Worm (Caenorhabditis elegans) whole organism, young adult: ENCODE measurements around the gene C04H5.7.
A peak's percentile ranks its signal among the peaks of the same experiment; 100 is the strongest.

Experiments
- B0261.1 ChIP-seq: sonication (generic microtip); optimal IDR thresholded peaks from 2 replicates; lab custom pipeline; 2016; ENCODE audit warnings: mild to moderate bottlenecking, missing genetic modification characterization, moderate library complexity, missing compliant biosample characterization
- C17E4.6 ChIP-seq: fragments of 200-800 bp; sonication (Bioruptor generic); IDR thresholded peaks from 2 replicates; pipeline ENCODE4 v1.3.6; 2022; ENCODE audit warnings: missing genetic modification reagents, missing genetic modification characterization, missing compliant biosample characterization
- D2030.7 ChIP-seq: fragments of 200-800 bp; sonication (Bioruptor generic); IDR thresholded peaks from 2 replicates; pipeline ENCODE4 v1.3.6; 2022; ENCODE audit warnings: missing genetic modification reagents, missing genetic modification characterization, missing compliant biosample characterization
- F33H1.4 ChIP-seq: fragments of 200-800 bp; sonication (Bioruptor generic); IDR thresholded peaks from 2 replicates; pipeline ENCODE4 v1.3.6; 2022; ENCODE audit warnings: missing genetic modification reagents, missing genetic modification characterization, missing compliant biosample characterization
- F39B2.1 ChIP-seq: fragments of 200-800 bp; sonication (Bioruptor generic); IDR thresholded peaks from 2 replicates; pipeline ENCODE4 v1.3.6; 2022; ENCODE audit warnings: missing genetic modification reagents, missing genetic modification characterization, missing compliant biosample characterization
- F52B5.7 ChIP-seq: sonication (generic microtip); optimal IDR thresholded peaks from 2 replicates; lab custom pipeline; 2016; ENCODE audit warnings: mild to moderate bottlenecking, missing genetic modification characterization, missing compliant biosample characterization
- Y53G8AR.9 ChIP-seq: fragments of 200-800 bp; sonication (Bioruptor generic); conservative IDR thresholded peaks from 2 replicates; pipeline ENCODE4 v1.3.6; 2022; ENCODE audit warnings: missing genetic modification reagents, missing genetic modification characterization, missing compliant biosample characterization
- Y67H2A.10 ChIP-seq: fragments of 200-800 bp; sonication (Bioruptor generic); conservative IDR thresholded peaks from 2 replicates; pipeline ENCODE4 v1.3.6; 2022; ENCODE audit warnings: missing genetic modification reagents, missing genetic modification characterization, missing compliant biosample characterization
- Y79H2A.3 ChIP-seq: fragments of 200-800 bp; sonication (Bioruptor generic); conservative IDR thresholded peaks from 2 replicates; pipeline ENCODE4 v1.3.6; 2022; ENCODE audit warnings: missing genetic modification reagents, missing genetic modification characterization, missing compliant biosample characterization
- akir-1 ChIP-seq: fragments of 200-800 bp; sonication (Bioruptor generic); optimal IDR thresholded peaks from 2 replicates; lab custom pipeline; 2018; ENCODE audit warnings: mild to moderate bottlenecking, missing genetic modification characterization, moderate library complexity, missing compliant biosample characterization
- aptf-2 ChIP-seq: fragments of 200-800 bp; sonication (Bioruptor generic); conservative IDR thresholded peaks from 2 replicates; pipeline ENCODE4 v1.3.6; 2022; ENCODE audit warnings: missing genetic modification reagents, missing genetic modification characterization, missing compliant biosample characterization
- attf-5 ChIP-seq: fragments of 200-800 bp; sonication (Bioruptor generic); optimal IDR thresholded peaks from 2 replicates; lab custom pipeline; 2018; ENCODE audit warnings: mild to moderate bottlenecking, missing genetic modification characterization, missing compliant biosample characterization
- attf-6 ChIP-seq: fragments of 200-800 bp; sonication (Bioruptor generic); IDR thresholded peaks from 2 replicates; pipeline ENCODE4 v1.3.6; 2022; ENCODE audit warnings: missing genetic modification reagents, missing genetic modification characterization, missing compliant biosample characterization
- bed-2 ChIP-seq: fragments of 200-800 bp; sonication (Bioruptor generic); IDR thresholded peaks from 2 replicates; pipeline ENCODE4 v1.3.6; 2022; ENCODE audit warnings: missing genetic modification reagents, missing genetic modification characterization, missing compliant biosample characterization
- cebp-1 ChIP-seq, 2 experiments: fragments of 200-800 bp in 1 of 2; sonication (Bioruptor generic) in 1 of 2; sonication (generic microtip) in 1 of 2; IDR thresholded peaks in 1 of 2; optimal IDR thresholded peaks in 1 of 2; 2 replicates each; pipeline versions ENCODE4 v1.3.6 to Lab custom; 2017 to 2022; ENCODE audit warnings: missing compliant biosample characterization in 2 of 2, missing genetic modification characterization in 2 of 2, mild to moderate bottlenecking in 1 of 2, missing genetic modification reagents in 1 of 2, moderate library complexity in 1 of 2
- ceh-58 ChIP-seq: fragments of 200-800 bp; sonication (Bioruptor generic); IDR thresholded peaks from 2 replicates; pipeline ENCODE4 v1.3.6; 2022; ENCODE audit warnings: missing genetic modification characterization, missing compliant biosample characterization
- ceh-91 ChIP-seq: fragments of 200-800 bp; sonication (Bioruptor generic); IDR thresholded peaks from 2 replicates; pipeline ENCODE4 v1.3.6; 2022; ENCODE audit warnings: missing genetic modification reagents, missing genetic modification characterization, missing compliant biosample characterization
- dpl-1 ChIP-seq: fragments of 150-350 bp; optimal IDR thresholded peaks from 2 replicates; lab custom pipeline; 2014; ENCODE audit warnings: missing biosample characterization, missing genetic modification reagents, missing genetic modification characterization
- ekl-4 ChIP-seq: fragments of 200-800 bp; sonication (Bioruptor generic); IDR thresholded peaks from 2 replicates; pipeline ENCODE4 v1.3.6; 2022; ENCODE audit warnings: missing genetic modification reagents, missing genetic modification characterization, missing compliant biosample characterization
- hlh-12 ChIP-seq: sonication (generic microtip); optimal IDR thresholded peaks from 2 replicates; lab custom pipeline; 2016; ENCODE audit warnings: missing genetic modification characterization, missing compliant biosample characterization
- hmg-20 ChIP-seq: fragments of 200-800 bp; sonication (Bioruptor generic); IDR thresholded peaks from 2 replicates; pipeline ENCODE4 v1.3.6; 2022; ENCODE audit warnings: missing genetic modification reagents, missing genetic modification characterization, missing compliant biosample characterization
- hsf-1 ChIP-seq: fragments of 200-800 bp; sonication (Bioruptor generic); IDR thresholded peaks from 2 replicates; pipeline ENCODE4 v1.3.6; 2022; ENCODE audit warnings: missing genetic modification reagents, missing genetic modification characterization, missing compliant biosample characterization
- lin-54 ChIP-seq: fragments of 200-800 bp; sonication (Bioruptor generic); optimal IDR thresholded peaks from 2 replicates; lab custom pipeline; 2018; ENCODE audit warnings: mild to moderate bottlenecking, missing genetic modification characterization, missing compliant biosample characterization
- lsl-1 ChIP-seq: fragments of 200-800 bp; sonication (Bioruptor generic); optimal IDR thresholded peaks from 2 replicates; lab custom pipeline; 2018; ENCODE audit warnings: mild to moderate bottlenecking, missing genetic modification characterization, moderate library complexity, missing compliant biosample characterization
- madf-10 ChIP-seq: sonication (generic microtip); optimal IDR thresholded peaks from 2 replicates; lab custom pipeline; 2016; ENCODE audit warnings: mild to moderate bottlenecking, missing genetic modification characterization, missing compliant biosample characterization
- madf-6 ChIP-seq: fragments of 200-800 bp; sonication (Bioruptor generic); IDR thresholded peaks from 2 replicates; pipeline ENCODE4 v1.3.6; 2022; ENCODE audit warnings: missing genetic modification reagents, missing genetic modification characterization, missing compliant biosample characterization
- mel-28 ChIP-seq: sonication (generic microtip); optimal IDR thresholded peaks from 2 replicates; lab custom pipeline; 2016; ENCODE audit warnings: borderline replicate concordance, mild to moderate bottlenecking, missing genetic modification characterization, missing compliant biosample characterization
- mes-4 ChIP-seq: sonication (generic microtip); optimal IDR thresholded peaks from 2 replicates; lab custom pipeline; 2016; ENCODE audit warnings: missing genotype, missing genetic modification characterization, missing compliant biosample characterization
- nfyb-1 ChIP-seq: fragments of 200-800 bp; sonication (Bioruptor generic); IDR thresholded peaks from 2 replicates; pipeline ENCODE4 v1.3.6; 2022; ENCODE audit warnings: missing genetic modification reagents, missing genetic modification characterization, missing compliant biosample characterization
- nhr-120 ChIP-seq: fragments of 200-800 bp; sonication (Bioruptor generic); IDR thresholded peaks from 2 replicates; pipeline ENCODE4 v1.3.6; 2022; ENCODE audit warnings: missing genetic modification characterization, missing compliant biosample characterization
- nhr-27 ChIP-seq: fragments of 200-800 bp; sonication (Bioruptor generic); optimal IDR thresholded peaks from 2 replicates; lab custom pipeline; 2018; ENCODE audit warnings: mild to moderate bottlenecking, missing genetic modification characterization, moderate library complexity, missing compliant biosample characterization
- pbrm-1 ChIP-seq: fragments of 200-800 bp; sonication (Bioruptor generic); IDR thresholded peaks from 2 replicates; pipeline ENCODE4 v1.3.6; 2022; ENCODE audit warnings: missing genetic modification reagents, missing genetic modification characterization, missing compliant biosample characterization
- pha-4 ChIP-seq: fragments of 150-350 bp; sonication (generic microtip); optimal IDR thresholded peaks from 2 replicates; lab custom pipeline; 2014; ENCODE audit warnings: missing biosample characterization, missing genetic modification reagents, missing genetic modification characterization
- sdz-38 ChIP-seq: sonication (generic microtip); optimal IDR thresholded peaks from 2 replicates; lab custom pipeline; 2016; ENCODE audit warnings: missing genotype, missing genetic modification characterization, missing compliant biosample characterization
- snpc-1.3 ChIP-seq: sonication (generic microtip); optimal IDR thresholded peaks from 2 replicates; lab custom pipeline; 2017; ENCODE audit warnings: missing genetic modification characterization, mild to moderate bottlenecking, missing compliant biosample characterization, antibody characterized with exemption, moderate library complexity, missing genotype, missing genetic modification reagents; ENCODE audit not compliant: insufficient read depth
- tbx-9 ChIP-seq: sonication (generic microtip); optimal IDR thresholded peaks from 2 replicates; lab custom pipeline; 2016; ENCODE audit warnings: borderline replicate concordance, missing genetic modification characterization, inconsistent platforms, missing compliant biosample characterization
- unc-130 ChIP-seq: sonication (generic microtip); optimal IDR thresholded peaks from 2 replicates; lab custom pipeline; 2016; ENCODE audit warnings: missing genetic modification reagents, missing genetic modification characterization, missing compliant biosample characterization
- xnd-1 ChIP-seq: sonication (generic microtip); optimal IDR thresholded peaks from 2 replicates; lab custom pipeline; 2016; ENCODE audit warnings: missing genotype, missing genetic modification reagents, missing genetic modification characterization, missing compliant biosample characterization
- ztf-22 ChIP-seq: fragments of 200-800 bp; sonication (Bioruptor generic); optimal IDR thresholded peaks from 2 replicates; lab custom pipeline; 2018; ENCODE audit warnings: mild to moderate bottlenecking, missing genetic modification characterization, moderate library complexity, missing compliant biosample characterization
- ztf-3 ChIP-seq: fragments of 200-800 bp; sonication (Bioruptor generic); optimal IDR thresholded peaks from 2 replicates; lab custom pipeline; 2018; ENCODE audit warnings: mild to moderate bottlenecking, missing genetic modification characterization, missing compliant biosample characterization
- ztf-6 ChIP-seq: fragments of 200-800 bp; sonication (Bioruptor generic); IDR thresholded peaks from 2 replicates; pipeline ENCODE4 v1.3.6; 2022; ENCODE audit warnings: missing genetic modification reagents, missing genetic modification characterization, missing compliant biosample characterization

The C04H5.7 gene

DNA sequence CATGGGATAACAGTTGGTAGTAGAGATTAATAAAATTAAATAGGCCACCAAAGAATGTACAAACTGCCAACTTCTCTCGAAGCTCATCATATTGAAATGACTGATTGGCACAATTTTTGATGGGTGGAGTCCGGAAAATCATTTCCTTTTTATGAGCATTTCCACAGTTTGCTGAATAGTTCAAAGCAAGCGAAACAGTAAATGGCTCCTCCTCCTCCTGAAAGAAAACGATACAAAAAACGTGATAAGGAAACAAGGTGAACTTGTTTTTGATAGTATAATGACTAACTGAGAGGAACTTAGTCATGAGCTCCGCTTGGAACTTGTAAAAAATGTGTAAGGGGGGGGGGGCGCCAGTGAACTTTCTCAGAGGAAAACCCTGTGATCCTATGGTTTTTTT is 22.7 kb upstream of the C04H5.7 start, which contains the start of gene K10H10.9:
TSS of gene K10H10.9 (minus strand) at position 101 of the 400 bp plus-strand sequence.
- TF ChIP-seq pbrm-1 (GFP tag; lab: Robert Waterston, UW) = no peak
- TF ChIP-seq F39B2.1 = no peak

DNA sequence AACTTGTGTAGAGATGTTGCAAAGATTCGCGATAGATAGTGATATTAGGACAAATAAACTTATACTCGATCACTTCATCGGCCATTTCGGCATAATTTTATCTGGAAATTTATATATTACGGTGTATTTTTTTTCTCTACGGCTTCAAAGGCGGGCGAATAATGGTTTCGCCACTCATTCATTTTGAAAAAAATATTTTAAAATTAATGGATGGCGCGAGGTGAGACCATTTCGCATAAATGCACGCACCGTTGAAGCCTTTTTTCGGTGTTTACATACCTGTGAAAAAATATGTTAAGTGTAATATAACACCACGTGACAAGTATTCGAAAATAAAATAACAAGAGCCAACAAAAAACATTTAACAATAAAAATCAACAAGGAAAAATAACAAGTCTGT is 15.7 kb upstream of the C04H5.7 start, which contains the start of gene btb-19:
TSS of gene btb-19 (minus strand) at position 101 of the 400 bp plus-strand sequence.
- TF ChIP-seq attf-5 (GFP tag; lab: Kevin White, UChicago) = no peak
- TF ChIP-seq C17E4.6 (GFP tag; lab: Robert Waterston, UW) = no peak
- TF ChIP-seq ztf-6 (GFP tag; lab: Robert Waterston, UW) = no peak
- TF ChIP-seq ztf-22 (GFP tag; lab: Kevin White, UChicago) = no peak
- no peak for TF ChIP-seq nhr-27 (tag; lab: Kevin White, UChicago)
- no peak for TF ChIP-seq pha-4 (tag; lab: Kevin White, UChicago)

DNA sequence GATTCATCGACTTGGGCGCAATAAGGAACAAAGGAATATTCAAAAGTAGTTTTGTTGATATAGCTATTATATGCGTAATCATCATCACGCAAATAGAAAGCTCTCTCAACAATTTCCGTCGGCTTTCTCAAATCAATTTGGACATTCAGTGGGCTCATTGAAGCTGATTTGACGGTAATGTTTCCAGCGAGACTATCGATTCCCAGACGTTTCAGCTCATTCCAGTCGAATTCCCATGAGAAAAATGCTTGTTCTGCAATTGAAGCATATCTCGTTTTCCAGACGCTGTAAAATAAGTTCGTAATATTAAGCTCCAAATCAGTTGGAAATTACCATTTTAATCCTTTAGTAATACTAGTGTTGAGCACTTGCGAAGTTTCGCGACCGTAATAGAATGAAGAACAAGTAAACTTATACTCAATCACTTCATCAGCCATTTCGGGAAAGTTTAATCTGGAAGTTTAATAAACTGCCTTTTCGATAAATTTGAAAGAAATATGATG is 14.6 kb upstream of the C04H5.7 start, which contains the start of gene btb-20:
TSS of gene btb-20 (minus strand) at position 453 of the 503 bp plus-strand sequence.
- TF ChIP-seq Y53G8AR.9 (no peak), madf-6 (GFP tag; lab: Robert Waterston, UW) (no peak), attf-6 (no peak), lsl-1 (GFP tag; lab: Kevin White, UChicago) (no peak), akir-1 (GFP tag; lab: Kevin White, UChicago) (no peak)
- TF ChIP-seq, all 124 proteins: peak for 0

DNA sequence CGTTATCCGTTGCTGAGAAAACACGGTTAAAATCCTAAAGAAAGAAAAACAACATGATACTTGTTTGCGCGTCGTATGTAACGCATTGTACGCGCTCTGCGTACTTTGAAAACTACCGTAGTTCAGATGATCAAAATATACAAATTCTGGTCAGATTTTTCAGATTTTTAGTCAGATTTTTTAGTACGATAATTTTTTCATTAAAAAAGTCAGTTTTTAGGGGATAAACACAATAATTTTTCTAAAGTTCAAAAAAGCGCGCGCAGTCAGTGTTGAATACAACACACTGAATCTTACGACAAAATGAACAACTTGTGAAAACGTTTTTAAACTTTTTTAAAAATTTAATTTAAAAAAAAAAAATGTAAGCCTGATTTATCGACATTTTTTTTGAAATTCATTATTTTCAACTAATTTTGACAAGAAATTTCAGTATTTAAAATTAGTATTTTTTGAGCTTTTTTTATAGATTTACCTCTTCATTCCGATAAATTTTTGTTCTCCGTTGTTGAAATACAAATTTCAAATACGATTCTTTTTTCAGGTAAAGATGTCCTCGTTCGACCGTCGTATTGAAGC is 14.0 kb upstream of the C04H5.7 start, which contains the start of gene pot-2:
TSS of gene pot-2 (plus strand) at position 529 of the 579 bp plus-strand sequence.
- TF ChIP-seq D2030.7 (GFP tag; lab: Robert Waterston, UW) = peak; percentile 50; the same call in 1 of the 2 replicates
- no peak for TF ChIP-seq ekl-4 (GFP tag; lab: Robert Waterston, UW)
- no peak for TF ChIP-seq hlh-12 (tag; lab: Kevin White, UChicago)
- 0 out of 2 replicates have a peak, but pooled peaks have one; percentile 13 for TF ChIP-seq ceh-91
- TF ChIP-seq mel-28 (tag; lab: Kevin White, UChicago) = no peak
- no peak for TF ChIP-seq mes-4 (tag; lab: Kevin White, UChicago)
- TF ChIP-seq F33H1.4 (GFP tag; lab: Robert Waterston, UW) = 0 out of 2 replicates have a peak, but pooled peaks have one; percentile 17
- no peak for TF ChIP-seq unc-130 (GFP tag; lab: Kevin White, UChicago)
- no peak for TF ChIP-seq nfyb-1 (GFP tag; lab: Robert Waterston, UW)
- TF ChIP-seq Y79H2A.3 (GFP tag; lab: Robert Waterston, UW) = no peak
- TF ChIP-seq hmg-20 (GFP tag; lab: Robert Waterston, UW) = no peak
- TF ChIP-seq ztf-3 (GFP tag; lab: Kevin White, UChicago) = no peak
- TF ChIP-seq madf-10 (tag; lab: Kevin White, UChicago) = no peak
- TF ChIP-seq B0261.1 (tag; lab: Kevin White, UChicago) = no peak
- peak; percentile 16 for TF ChIP-seq snpc-1.3
- TF ChIP-seq Y67H2A.10 (GFP tag; lab: Robert Waterston, UW) = no peak
- no peak for TF ChIP-seq ceh-58 (GFP tag; lab: Robert Waterston, UW)
- TF ChIP-seq nhr-120 (GFP tag; lab: Robert Waterston, UW) = no peak
- TF ChIP-seq lin-54 (GFP tag; lab: Kevin White, UChicago) = peak; percentile 26
- peak; percentile 87 for TF ChIP-seq lsl-1 (GFP tag; lab: Kevin White, UChicago)
- no peak for TF ChIP-seq tbx-9 (tag; lab: Kevin White, UChicago)
- TF ChIP-seq F52B5.7 (tag; lab: Kevin White, UChicago) = no peak
- no peak for TF ChIP-seq sdz-38 (tag; lab: Kevin White, UChicago)
- TF ChIP-seq C17E4.6 (GFP tag; lab: Robert Waterston, UW) = no peak
- TF ChIP-seq aptf-2 (GFP tag; lab: Robert Waterston, UW) = no peak
- TF ChIP-seq cebp-1 (GFP tag; IDR thresholded peaks at IDR 0.05; lab: Robert Waterston, UW) = no peak
- TF ChIP-seq cebp-1 (tag; optimal IDR thresholded peaks at IDR 0.05; lab: Kevin White, UChicago) = no peak
- TF ChIP-seq madf-6 (GFP tag; lab: Robert Waterston, UW) = peak; percentile 80
- TF ChIP-seq bed-2 (GFP tag; lab: Robert Waterston, UW) = no peak
- TF ChIP-seq hsf-1 (GFP tag; lab: Robert Waterston, UW) = no peak
- no peak for TF ChIP-seq dpl-1
- TF ChIP-seq xnd-1 (tag; lab: Kevin White, UChicago) = peak; percentile 49
